Fruit fly (Drosophila melanogaster) whole organism, embryonic: ENCODE measurements around the gene CG12643.

ENCODE experiments used
- CG11456 ChIP-seq: fragments of 200-800 bp; sonication (Bioruptor generic); IDR thresholded peaks from 3 replicates; pipeline ENCODE4 v1.3.6; 2022; ENCODE audit warnings: missing biosample characterization, missing genetic modification characterization
- CTCF ChIP-seq: fragments of 200-800 bp; sonication (Bioruptor generic); optimal IDR thresholded peaks from 2 replicates; lab custom pipeline; 2017; ENCODE audit warnings: missing biosample characterization, mild to moderate bottlenecking, missing genetic modification characterization, moderate library complexity
- HmgD ChIP-seq: fragments of 200-800 bp; sonication (Bioruptor generic); optimal IDR thresholded peaks from 3 replicates; lab custom pipeline; 2016; ENCODE audit warnings: missing biosample characterization, missing genetic modification characterization
- Mad ChIP-seq: fragments of 200-800 bp; sonication (Bioruptor generic); optimal IDR thresholded peaks from 2 replicates; lab custom pipeline; 2016; ENCODE audit warnings: missing biosample characterization, missing genetic modification characterization
- Nf-YB ChIP-seq: fragments of 200-800 bp; sonication (Bioruptor generic); optimal IDR thresholded peaks from 3 replicates; lab custom pipeline; 2019; ENCODE audit warnings: missing biosample characterization, mild to moderate bottlenecking, missing genetic modification characterization, moderate library complexity
- Six4 ChIP-seq: fragments of 200-800 bp; sonication (Bioruptor generic); optimal IDR thresholded peaks from 2 replicates; lab custom pipeline; 2016; ENCODE audit warnings: missing biosample characterization, missing genetic modification characterization
- kay ChIP-seq: fragments of 200-800 bp; sonication (Bioruptor generic); optimal IDR thresholded peaks from 2 replicates; lab custom pipeline; 2016; ENCODE audit warnings: missing biosample characterization, missing genetic modification characterization
- nerfin-1 ChIP-seq: fragments of 200-800 bp; sonication (Bioruptor generic); optimal IDR thresholded peaks from 3 replicates; lab custom pipeline; 2019; ENCODE audit warnings: missing biosample characterization, mild to moderate bottlenecking, missing genetic modification characterization, moderate library complexity
- phol ChIP-seq: fragments of 200-800 bp; sonication (Bioruptor generic); optimal IDR thresholded peaks from 3 replicates; lab custom pipeline; 2018; ENCODE audit warnings: missing biosample characterization, mild to moderate bottlenecking, missing genetic modification characterization, moderate library complexity
- shn ChIP-seq: fragments of 200-800 bp; sonication (Bioruptor generic); optimal IDR thresholded peaks from 3 replicates; lab custom pipeline; 2016; ENCODE audit warnings: missing biosample characterization, missing genetic modification characterization
- tll ChIP-seq, 2 experiments: fragments of 200-800 bp in 1 of 2; fragments of >200 bp in 1 of 2; sonication (Bioruptor generic) in 1 of 2; optimal IDR thresholded peaks; 2 replicates each; lab custom pipeline; 2017 to 2019; ENCODE audit warnings: missing biosample characterization in 2 of 2, missing genetic modification characterization in 2 of 2, mild to moderate bottlenecking in 1 of 2, moderate library complexity in 1 of 2

DNA sequence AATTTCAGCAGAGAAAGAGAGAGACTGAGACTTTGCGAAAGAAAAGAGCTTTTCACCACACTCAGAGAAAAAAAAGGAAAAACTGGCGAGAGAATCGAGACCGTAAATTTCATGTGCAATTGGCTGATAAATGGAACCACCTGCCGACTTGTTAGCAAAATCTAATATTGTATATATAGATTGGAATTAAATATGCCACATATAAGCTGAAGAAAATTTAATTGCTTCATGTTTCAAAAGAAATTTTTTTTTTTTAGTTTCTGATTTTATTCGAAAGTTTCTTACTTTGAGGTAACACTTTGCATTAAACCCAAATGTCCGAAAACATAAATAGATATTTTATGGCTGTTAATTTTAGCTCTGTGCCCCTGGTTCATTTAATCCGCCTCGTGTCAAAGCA is 20.3 kb downstream of the CG12643 start:
- no peak for TF ChIP-seq nerfin-1 (tag; lab: Kevin White, UChicago)
- no peak for TF ChIP-seq CTCF (GFP tag; lab: Kevin White, UChicago)
- TF ChIP-seq tll (GFP tag; optimal IDR thresholded peaks at IDR 0.05; lab: Kevin White, UChicago) = no peak
- TF ChIP-seq HmgD = no peak
- no peak for TF ChIP-seq kay (GFP tag; lab: Kevin White, UChicago)
- no peak for TF ChIP-seq Mad (GFP tag; lab: Kevin White, UChicago)
- TF ChIP-seq Six4 (GFP tag; lab: Kevin White, UChicago) = no peak
- no peak for TF ChIP-seq Nf-YB (GFP tag; lab: Kevin White, UChicago)
- no peak for TF ChIP-seq shn (GFP tag; lab: Kevin White, UChicago)
- TF ChIP-seq CG11456 (GFP tag; lab: Robert Waterston, UW) = no peak
- TF ChIP-seq phol = peak; percentile 7
